Worm (Caenorhabditis elegans) whole organism, midembryonic: ENCODE results near the gene ZK632.14.

ENCODE experiments used
- flt-1 ChIP-seq: fragments of 200-800 bp; sonication (Bioruptor generic); IDR thresholded peaks from 2 replicates; pipeline ENCODE4 v1.3.6; 2022; ENCODE audit warnings: missing genetic modification characterization, missing compliant biosample characterization
- ztf-23 ChIP-seq: fragments of 200-800 bp; sonication (Bioruptor generic); IDR thresholded peaks from 2 replicates; pipeline ENCODE4 v1.3.6; 2022; ENCODE audit warnings: missing genetic modification reagents, missing genetic modification characterization, missing compliant biosample characterization

DNA sequence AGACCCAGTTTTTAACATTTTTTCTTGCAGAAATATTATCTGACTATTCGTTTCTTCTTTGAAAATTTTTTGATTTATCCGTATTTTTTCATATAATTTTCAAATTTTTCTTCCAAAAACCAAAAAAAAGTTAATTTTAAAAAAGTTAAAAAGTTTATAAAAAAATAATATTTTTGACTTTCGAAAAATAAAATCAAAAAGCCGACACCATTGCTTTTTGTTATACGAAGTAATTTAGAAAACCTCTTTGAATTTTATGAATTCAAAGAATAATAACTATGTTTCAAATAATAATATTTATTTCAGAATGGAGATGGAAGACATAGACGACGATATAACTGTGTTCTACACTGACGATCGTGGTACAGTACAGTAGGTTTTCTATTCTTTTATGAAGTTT, 21.6 kb downstream of the ZK632.14 start, which contains the start of gene K11H3.8:
- TF ChIP-seq ztf-23 (GFP tag; lab: Robert Waterston, UW) (no peak), flt-1 (no peak)
